Fruit fly (Drosophila melanogaster) whole organism, embryonic: Measurements from ENCODE around the gene Kua.

Source experiments
- ATbp ChIP-seq: fragments of 200-800 bp; sonication (Bioruptor generic); optimal IDR thresholded peaks from 2 replicates; lab custom pipeline; 2017; ENCODE audit warnings: missing biosample characterization, mild to moderate bottlenecking, missing genetic modification characterization, missing genetic modification reagents
- Ada2b ChIP-seq: fragments of 200-800 bp; sonication (Bioruptor generic); IDR thresholded peaks from 2 replicates; pipeline ENCODE4 v1.3.6; 2022; ENCODE audit warnings: missing biosample characterization, missing genetic modification characterization
- Atf3 ChIP-seq: fragments of 200-800 bp; sonication (Bioruptor generic); optimal IDR thresholded peaks from 3 replicates; lab custom pipeline; 2016; ENCODE audit warnings: missing biosample characterization, missing genetic modification characterization
- BtbVII ChIP-seq: fragments of 200-800 bp; sonication (Bioruptor generic); optimal IDR thresholded peaks from 3 replicates; lab custom pipeline; 2017; ENCODE audit warnings: missing biosample characterization, mild to moderate bottlenecking, missing genetic modification characterization
- CG10366 ChIP-seq: fragments of 200-800 bp; sonication (Bioruptor generic); IDR thresholded peaks from 2 replicates; pipeline ENCODE4 v1.3.6; 2022; ENCODE audit warnings: missing biosample characterization, missing genetic modification characterization
- CG11093 ChIP-seq: fragments of 200-800 bp; sonication (Bioruptor generic); IDR thresholded peaks from 3 replicates; pipeline ENCODE4 v1.3.6; 2022; ENCODE audit warnings: missing biosample characterization, missing genetic modification characterization
- CG11398 ChIP-seq: fragments of 200-800 bp; sonication (Bioruptor generic); optimal IDR thresholded peaks from 2 replicates; lab custom pipeline; 2016; ENCODE audit warnings: missing biosample characterization, missing genetic modification characterization
- CG12236 ChIP-seq: fragments of 200-800 bp; sonication (Bioruptor generic); optimal IDR thresholded peaks from 2 replicates; lab custom pipeline; 2016; ENCODE audit warnings: missing biosample characterization, missing genetic modification characterization
- CG12391 ChIP-seq: fragments of 200-800 bp; sonication (Bioruptor generic); optimal IDR thresholded peaks from 3 replicates; lab custom pipeline; 2018; ENCODE audit warnings: missing biosample characterization, mild to moderate bottlenecking, missing genetic modification characterization, moderate library complexity
- CG13775 ChIP-seq: fragments of 200-800 bp; sonication (Bioruptor generic); optimal IDR thresholded peaks from 3 replicates; lab custom pipeline; 2017; ENCODE audit warnings: missing biosample characterization, mild to moderate bottlenecking, missing genetic modification characterization
- CG14441 ChIP-seq: fragments of 200-800 bp; sonication (Bioruptor generic); IDR thresholded peaks from 2 replicates; pipeline ENCODE4 v1.3.6; 2022; ENCODE audit warnings: missing biosample characterization, missing genetic modification characterization
- CG1603 ChIP-seq: fragments of 200-800 bp; sonication (Bioruptor generic); optimal IDR thresholded peaks from 2 replicates; lab custom pipeline; 2019; ENCODE audit warnings: missing biosample characterization, mild to moderate bottlenecking, missing genetic modification characterization, moderate library complexity
- CG1647 ChIP-seq: fragments of 200-800 bp; sonication (Bioruptor generic); optimal IDR thresholded peaks from 3 replicates; lab custom pipeline; 2016; ENCODE audit warnings: missing biosample characterization, missing genetic modification characterization
- CG17385 ChIP-seq: fragments of 200-800 bp; sonication (Bioruptor generic); optimal IDR thresholded peaks from 3 replicates; lab custom pipeline; 2018; ENCODE audit warnings: missing biosample characterization, mild to moderate bottlenecking, missing genetic modification characterization
- CG17568 ChIP-seq: fragments of 200-800 bp; sonication (Bioruptor generic); optimal IDR thresholded peaks from 2 replicates; lab custom pipeline; 2018; ENCODE audit warnings: missing biosample characterization, mild to moderate bottlenecking, missing genetic modification characterization, moderate library complexity
- CG17912 ChIP-seq: fragments of 200-800 bp; sonication (Bioruptor generic); optimal IDR thresholded peaks from 2 replicates; lab custom pipeline; 2018; ENCODE audit warnings: missing biosample characterization, mild to moderate bottlenecking, missing genetic modification characterization
- CG2120 ChIP-seq: fragments of 200-800 bp; sonication (Bioruptor generic); optimal IDR thresholded peaks from 3 replicates; lab custom pipeline; 2016; ENCODE audit warnings: missing biosample characterization, missing genetic modification characterization
- CG2678 ChIP-seq: fragments of 200-800 bp; sonication (Bioruptor generic); optimal IDR thresholded peaks from 3 replicates; lab custom pipeline; 2019; ENCODE audit warnings: missing biosample characterization, mild to moderate bottlenecking, missing genetic modification characterization, moderate library complexity
- CG4424 ChIP-seq: fragments of 200-800 bp; sonication (Bioruptor generic); optimal IDR thresholded peaks from 3 replicates; lab custom pipeline; 2016; ENCODE audit warnings: missing biosample characterization, missing genetic modification characterization
- CG5180 ChIP-seq: fragments of 200-800 bp; sonication (Bioruptor generic); optimal IDR thresholded peaks from 3 replicates; lab custom pipeline; 2017; ENCODE audit warnings: missing biosample characterization, missing genetic modification characterization, mild to moderate bottlenecking, moderate library complexity, missing genetic modification reagents
- CG5953 ChIP-seq: fragments of 200-800 bp; sonication (Bioruptor generic); IDR thresholded peaks from 2 replicates; pipeline ENCODE4 v1.3.6; 2022; ENCODE audit warnings: missing biosample characterization, missing genetic modification characterization
- CG6254 ChIP-seq: fragments of 200-800 bp; sonication (Bioruptor generic); optimal IDR thresholded peaks from 3 replicates; lab custom pipeline; 2017; ENCODE audit warnings: mild to moderate bottlenecking, missing biosample characterization, missing genetic modification reagents, missing genetic modification characterization
- CG6854 ChIP-seq: fragments of 200-800 bp; sonication (Bioruptor generic); optimal IDR thresholded peaks from 3 replicates; lab custom pipeline; 2017; ENCODE audit warnings: missing biosample characterization, mild to moderate bottlenecking, missing genetic modification characterization
- CG7928 ChIP-seq: fragments of 200-800 bp; sonication (Bioruptor generic); optimal IDR thresholded peaks from 2 replicates; lab custom pipeline; 2017; ENCODE audit warnings: missing biosample characterization, mild to moderate bottlenecking, missing genetic modification characterization
- CG9437 ChIP-seq: fragments of 200-800 bp; sonication (Bioruptor generic); optimal IDR thresholded peaks from 2 replicates; lab custom pipeline; 2018; ENCODE audit warnings: missing biosample characterization, mild to moderate bottlenecking, missing genetic modification characterization
- Camta ChIP-seq: fragments of 200-800 bp; sonication (Bioruptor generic); optimal IDR thresholded peaks from 2 replicates; lab custom pipeline; 2016; ENCODE audit warnings: missing biosample characterization, missing genetic modification characterization
- CoRest ChIP-seq: fragments of 200-800 bp; sonication (Bioruptor generic); optimal IDR thresholded peaks from 3 replicates; lab custom pipeline; 2018; ENCODE audit warnings: missing biosample characterization, mild to moderate bottlenecking, missing genetic modification characterization, moderate library complexity
- Drgx ChIP-seq: fragments of 200-800 bp; sonication (Bioruptor generic); IDR thresholded peaks from 2 replicates; pipeline ENCODE4 v1.3.6; 2022; ENCODE audit warnings: missing biosample characterization, missing genetic modification characterization
- Hmr ChIP-seq: fragments of 200-800 bp; sonication (Bioruptor generic); optimal IDR thresholded peaks from 3 replicates; lab custom pipeline; 2017; ENCODE audit warnings: mild to moderate bottlenecking, missing biosample characterization, missing genetic modification reagents, missing genetic modification characterization
- Mrtf ChIP-seq: fragments of 200-800 bp; sonication (Bioruptor generic); IDR thresholded peaks from 3 replicates; pipeline ENCODE4 v1.3.6; 2022; ENCODE audit warnings: missing biosample characterization, missing genetic modification characterization
- Nf-YA ChIP-seq: fragments of 200-800 bp; sonication (Bioruptor generic); IDR thresholded peaks from 2 replicates; pipeline ENCODE4 v1.3.6; 2022; ENCODE audit warnings: missing biosample characterization, missing genetic modification characterization
- Oli ChIP-seq: fragments of 200-800 bp; sonication (Bioruptor generic); optimal IDR thresholded peaks from 2 replicates; lab custom pipeline; 2018; ENCODE audit warnings: missing biosample characterization, mild to moderate bottlenecking, missing genetic modification characterization, moderate library complexity
- corto ChIP-seq: fragments of 200-800 bp; sonication (Bioruptor generic); optimal IDR thresholded peaks from 2 replicates; lab custom pipeline; 2016; ENCODE audit warnings: missing biosample characterization, mild to moderate bottlenecking, missing genetic modification characterization, moderate library complexity
- crc ChIP-seq: fragments of 200-800 bp; sonication (Bioruptor generic); optimal IDR thresholded peaks from 2 replicates; lab custom pipeline; 2016; ENCODE audit warnings: missing biosample characterization, missing genetic modification characterization
- crol ChIP-seq: fragments of 200-800 bp; sonication (Bioruptor generic); IDR thresholded peaks from 2 replicates; pipeline ENCODE4 v1.3.6; 2022; ENCODE audit warnings: missing biosample characterization, missing genetic modification characterization
- dmrt99B ChIP-seq: fragments of 200-800 bp; sonication (Bioruptor generic); optimal IDR thresholded peaks from 2 replicates; lab custom pipeline; 2018; ENCODE audit warnings: missing biosample characterization, mild to moderate bottlenecking, missing genetic modification characterization, moderate library complexity
- dpn ChIP-seq, 2 experiments: fragments of 200-800 bp; sonication (Bioruptor generic); optimal IDR thresholded peaks; 3 replicates each; lab custom pipeline; 2016; ENCODE audit warnings: missing biosample characterization in 2 of 2, missing genetic modification characterization in 2 of 2
- eve ChIP-seq, 2 experiments: fragments of >200 bp; optimal IDR thresholded peaks; 2 replicates each; lab custom pipeline; 2017; ENCODE audit warnings: missing biosample characterization in 2 of 2, missing genetic modification characterization in 2 of 2
- exex ChIP-seq: fragments of 200-800 bp; sonication (Bioruptor generic); optimal IDR thresholded peaks from 4 replicates; lab custom pipeline; 2018; ENCODE audit warnings: missing biosample characterization, mild to moderate bottlenecking, missing genetic modification characterization, moderate library complexity
- fd96Cb ChIP-seq: fragments of 200-800 bp; sonication (Bioruptor generic); optimal IDR thresholded peaks from 2 replicates; lab custom pipeline; 2018; ENCODE audit warnings: missing biosample characterization, mild to moderate bottlenecking, missing genetic modification characterization, moderate library complexity
- ftz-f1 ChIP-seq: fragments of 200-800 bp; sonication (Bioruptor generic); optimal IDR thresholded peaks from 2 replicates; lab custom pipeline; 2016; ENCODE audit warnings: missing biosample characterization, missing genetic modification characterization
- klu ChIP-seq: fragments of 200-800 bp; sonication (Bioruptor generic); IDR thresholded peaks from 2 replicates; pipeline ENCODE4 v1.3.6; 2022; ENCODE audit warnings: missing biosample characterization, missing genetic modification characterization
- lbe ChIP-seq: fragments of 200-800 bp; sonication (Bioruptor generic); optimal IDR thresholded peaks from 2 replicates; lab custom pipeline; 2016; ENCODE audit warnings: missing biosample characterization, mild to moderate bottlenecking, missing genetic modification characterization
- nerfin-1 ChIP-seq: fragments of 200-800 bp; sonication (Bioruptor generic); optimal IDR thresholded peaks from 3 replicates; lab custom pipeline; 2019; ENCODE audit warnings: missing biosample characterization, mild to moderate bottlenecking, missing genetic modification characterization, moderate library complexity
- oc ChIP-seq: fragments of 200-800 bp; sonication (Bioruptor generic); optimal IDR thresholded peaks from 2 replicates; lab custom pipeline; 2018; ENCODE audit warnings: missing biosample characterization, mild to moderate bottlenecking, missing genetic modification characterization, moderate library complexity
- row ChIP-seq: fragments of 200-800 bp; sonication (Bioruptor generic); IDR thresholded peaks from 3 replicates; pipeline ENCODE4 v1.3.6; 2022; ENCODE audit warnings: missing biosample characterization, missing genetic modification characterization
- tap ChIP-seq: fragments of 200-800 bp; optimal IDR thresholded peaks from 3 replicates; lab custom pipeline; 2019; ENCODE audit warnings: missing biosample characterization, mild to moderate bottlenecking, missing genetic modification characterization, moderate library complexity
- tio ChIP-seq: fragments of 200-800 bp; sonication (Bioruptor generic); optimal IDR thresholded peaks from 2 replicates; lab custom pipeline; 2017; ENCODE audit warnings: missing biosample characterization, missing genetic modification characterization, inconsistent platforms

The Kua gene

DNA sequence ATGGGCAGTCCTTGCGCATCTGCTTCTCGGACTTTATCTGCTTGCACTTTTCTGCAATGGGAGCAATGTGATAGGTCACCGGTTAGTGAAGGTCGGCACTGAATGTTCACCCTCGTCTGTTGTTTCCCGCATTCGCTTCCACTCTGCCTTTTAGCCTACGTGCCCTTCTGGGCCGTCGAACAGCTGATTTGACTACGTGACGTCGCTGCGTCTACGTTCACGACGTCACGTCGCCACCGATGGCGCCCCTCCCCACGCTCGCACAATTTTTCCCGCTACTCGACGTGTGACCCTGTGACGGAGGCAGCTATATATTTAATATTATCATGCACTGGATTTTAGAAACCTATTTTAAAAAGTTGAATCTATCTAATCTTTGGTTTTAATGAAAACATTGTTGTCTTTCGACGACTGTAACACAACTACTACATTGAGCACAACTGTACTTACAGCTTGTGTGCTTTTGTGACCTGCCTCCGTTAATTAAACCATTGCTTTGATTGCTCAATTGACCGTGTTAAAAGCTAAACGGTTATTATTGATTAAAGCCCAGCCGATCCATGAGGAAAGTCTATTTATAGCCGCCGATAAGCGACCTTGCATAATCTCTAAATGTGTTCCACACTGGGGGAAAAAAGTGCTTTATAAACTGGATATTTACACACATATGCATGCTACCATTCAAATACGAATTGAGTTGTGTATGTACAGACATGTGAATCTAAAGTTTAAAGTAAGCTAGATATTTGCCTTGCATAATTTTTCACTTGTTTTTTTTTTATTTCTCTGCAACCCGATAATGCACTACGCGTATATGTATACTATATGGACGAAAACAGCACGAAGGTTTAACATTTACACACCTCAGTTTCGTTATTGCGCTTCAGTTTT is 14.2 kb upstream of the Kua start (continued):
- TF ChIP-seq CG2678: peak; percentile 6
- TF ChIP-seq fd96Cb (tag; lab: Kevin White, UChicago): peak; percentile 15
- peak; percentile 47 for TF ChIP-seq lbe (GFP tag; lab: Kevin White, UChicago)
- peak; percentile 3 for TF ChIP-seq tap
- 0 out of 3 replicates have a peak, but pooled peaks have one; percentile 4 for TF ChIP-seq CG11093
- peak; percentile 9 for TF ChIP-seq CG6854 (GFP tag; lab: Kevin White, UChicago)
- no peak for TF ChIP-seq nerfin-1 (tag; lab: Kevin White, UChicago)
- peak; percentile 9 for TF ChIP-seq CG12391 (tag; lab: Kevin White, UChicago)
- peak in 1 of 2 experiments; percentile 78 for TF ChIP-seq eve (GFP tag; optimal IDR thresholded peaks at IDR 0.05; lab: Kevin White, UChicago)
- TF ChIP-seq exex: peak; percentile 77
- TF ChIP-seq CoRest (tag; lab: Kevin White, UChicago): peak; percentile 32
- no peak for TF ChIP-seq CG13775
- TF ChIP-seq crc (GFP tag; lab: Kevin White, UChicago): peak; percentile 12
- peak; percentile 64 for TF ChIP-seq corto
- TF ChIP-seq Nf-YA (GFP tag; lab: Robert Waterston, UW): 0 out of 2 replicates have a peak, but pooled peaks have one; percentile 24
- TF ChIP-seq CG17912 (GFP tag; lab: Kevin White, UChicago): peak; percentile 2
- TF ChIP-seq CG14441 (GFP tag; lab: Robert Waterston, UW): 0 out of 2 replicates have a peak, but pooled peaks have one; percentile 8
- TF ChIP-seq Camta (GFP tag; lab: Kevin White, UChicago): peak; percentile 1
- no peak for TF ChIP-seq CG4424 (GFP tag; lab: Kevin White, UChicago)
- TF ChIP-seq Mrtf: 0 out of 3 replicates have a peak, but pooled peaks have one; percentile 29
- peak; percentile 21 for TF ChIP-seq CG5180 (GFP tag; lab: Kevin White, UChicago)
- TF ChIP-seq CG2120 (GFP tag; lab: Kevin White, UChicago): peak; percentile 19
- no peak for TF ChIP-seq dmrt99B (tag; lab: Kevin White, UChicago)
- no peak for TF ChIP-seq oc (tag; lab: Kevin White, UChicago)
- peak; percentile 1 for TF ChIP-seq CG7928 (GFP tag; lab: Kevin White, UChicago)
- no peak for TF ChIP-seq Atf3
- peak; percentile 18 for TF ChIP-seq CG17568
- TF ChIP-seq CG5953 (GFP tag; lab: Robert Waterston, UW): peak; percentile 34; the same call in 1 of the 2 replicates
- peak; percentile 70 for TF ChIP-seq ftz-f1 (GFP tag; lab: Kevin White, UChicago)
- peak; percentile 37 for TF ChIP-seq BtbVII (GFP tag; lab: Kevin White, UChicago)
- no peak for TF ChIP-seq klu (GFP tag; lab: Robert Waterston, UW)
- TF ChIP-seq CG1603: peak; percentile 23
- peak; percentile 10 for TF ChIP-seq Oli (tag; lab: Kevin White, UChicago)
- TF ChIP-seq Drgx (GFP tag; lab: Robert Waterston, UW): peak; percentile 43; the same call in 1 of the 2 replicates
- TF ChIP-seq row (GFP tag; lab: Robert Waterston, UW): peak; percentile 27; the same call in 1 of the 3 replicates
- TF ChIP-seq dpn (GFP tag; optimal IDR thresholded peaks at IDR 0.05; lab: Kevin White, UChicago): peak in 1 of 2 experiments; percentile 5
- peak; percentile 8 for TF ChIP-seq ATbp
- peak; percentile 14 for TF ChIP-seq CG11398 (GFP tag; lab: Kevin White, UChicago)
- TF ChIP-seq CG6254 (GFP tag; lab: Kevin White, UChicago): peak; percentile 16
- peak; percentile 91 for TF ChIP-seq CG9437 (GFP tag; lab: Kevin White, UChicago)
- TF ChIP-seq CG10366 (GFP tag; lab: Robert Waterston, UW): peak; percentile 24; the same call in 1 of the 2 replicates
- no peak for TF ChIP-seq CG1647 (GFP tag; lab: Kevin White, UChicago)
- peak; percentile 26; the same call in 1 of the 2 replicates for TF ChIP-seq Ada2b (GFP tag; lab: Robert Waterston, UW)
- TF ChIP-seq CG17385 (GFP tag; lab: Kevin White, UChicago): peak; percentile 41
- peak; percentile 4 for TF ChIP-seq tio (GFP tag; lab: Kevin White, UChicago)
- TF ChIP-seq crol (GFP tag; lab: Robert Waterston, UW): peak; percentile 58
- no peak for TF ChIP-seq CG12236 (GFP tag; lab: Kevin White, UChicago)
- TF ChIP-seq Hmr: peak; percentile 19
